Worm (Caenorhabditis elegans) whole organism, midembryonic: Measurements from ENCODE around the gene spe-18.

ENCODE experiments used
- cog-1 ChIP-seq: sonication (generic microtip); optimal IDR thresholded peaks from 2 replicates; lab custom pipeline; 2016; ENCODE audit warnings: missing genetic modification characterization, missing compliant biosample characterization
- flt-1 ChIP-seq: fragments of 200-800 bp; sonication (Bioruptor generic); IDR thresholded peaks from 2 replicates; pipeline ENCODE4 v1.3.6; 2022; ENCODE audit warnings: missing genetic modification characterization, missing compliant biosample characterization
- klf-2 ChIP-seq: fragments of 200-800 bp; sonication (Bioruptor generic); conservative IDR thresholded peaks from 2 replicates; pipeline ENCODE4 v1.3.6; 2022; ENCODE audit warnings: missing genetic modification reagents, missing genetic modification characterization, missing compliant biosample characterization
- ref-1 ChIP-seq: fragments of 200-800 bp; sonication (Bioruptor generic); conservative IDR thresholded peaks from 2 replicates; pipeline ENCODE4 v1.3.6; 2022; ENCODE audit warnings: missing genetic modification reagents, missing genetic modification characterization, missing compliant biosample characterization
- ztf-23 ChIP-seq: fragments of 200-800 bp; sonication (Bioruptor generic); IDR thresholded peaks from 2 replicates; pipeline ENCODE4 v1.3.6; 2022; ENCODE audit warnings: missing genetic modification reagents, missing genetic modification characterization, missing compliant biosample characterization
- ztf-29 ChIP-seq: fragments of 200-800 bp; sonication (Bioruptor generic); IDR thresholded peaks from 2 replicates; pipeline ENCODE4 v1.3.6; 2022; ENCODE audit warnings: missing genetic modification reagents, missing genetic modification characterization, missing compliant biosample characterization

ce11 chrII:13159869-13160268 is 6.7 kb upstream of the spe-18 start:
- TF ChIP-seq ztf-29 (GFP tag; lab: Robert Waterston, UW) = no peak
- no peak for TF ChIP-seq klf-2 (GFP tag; lab: Robert Waterston, UW)
- no peak for TF ChIP-seq ref-1
- TF ChIP-seq flt-1 (GFP tag; lab: Robert Waterston, UW) = no peak
- TF ChIP-seq cog-1 (tag; lab: Kevin White, UChicago) = no peak
- TF ChIP-seq ztf-23 = no peak
